Worm (Caenorhabditis elegans): Measurements from ENCODE around the gene R08A2.2.

DNA sequence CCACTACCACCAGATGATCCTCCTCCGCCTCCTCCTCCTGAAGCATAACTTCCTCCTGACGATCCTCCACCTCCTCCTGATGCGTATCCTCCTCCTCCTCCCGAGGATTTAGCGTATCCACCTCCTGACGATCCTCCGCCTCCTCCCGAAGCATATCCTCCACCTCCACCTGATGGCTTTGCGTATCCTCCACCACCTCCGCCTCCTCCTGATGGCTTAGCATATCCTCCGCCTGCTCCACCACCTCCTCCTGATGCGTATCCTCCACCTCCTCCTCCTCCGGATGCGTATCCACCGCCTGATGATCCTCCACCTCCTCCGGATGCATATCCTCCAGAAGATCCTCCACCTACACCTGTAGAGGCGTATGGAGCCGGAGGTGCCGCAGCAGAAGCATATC is 29.3 kb upstream of the R08A2.2 start:
- TF ChIP-seq ceh-82 (tag; optimal IDR thresholded peaks at IDR 0.05) = no peak
- no peak for TF ChIP-seq ama-1 (optimal IDR thresholded peaks at IDR 0.05)
- no peak for TF ChIP-seq zag-1 (tag; optimal IDR thresholded peaks at IDR 0.05)
